Fruit fly (Drosophila melanogaster): ENCODE measurements around the gene CG16713.

CG16713 gene

DNA sequence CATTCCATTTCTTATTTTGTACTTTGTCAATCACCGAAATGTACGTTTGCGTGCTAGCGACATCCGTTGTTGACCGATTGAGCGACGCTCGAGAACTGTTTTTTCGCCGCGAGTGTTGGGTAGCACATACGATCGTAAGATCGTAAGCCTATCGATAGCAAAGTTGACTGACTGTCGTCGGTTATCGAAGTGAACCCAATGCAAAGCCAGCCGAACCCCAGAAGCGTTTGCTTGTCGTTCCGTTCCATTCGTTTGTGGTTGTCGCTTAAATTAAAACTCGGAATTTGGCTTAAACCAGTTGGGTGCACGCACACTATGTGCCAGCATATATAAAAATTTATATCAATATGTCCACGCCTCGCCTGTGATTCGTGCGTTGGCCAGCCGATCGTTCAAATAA lies 49.2 kb downstream of the CG16713 start (continued):
- TF ChIP-seq CG6765 (GFP tag; optimal IDR thresholded peaks at IDR 0.05) (no peak), sens (GFP tag) (no peak), CG4424 (GFP tag; optimal IDR thresholded peaks at IDR 0.05) (no peak), Doc3 (GFP tag; IDR thresholded peaks at IDR 0.05; ENCODE audit: partially characterized antibody) (peak; percentile 50; the same call in 1 of the 3 replicates), HLHmδ (GFP tag; optimal IDR thresholded peaks at IDR 0.05) (no peak), sna (GFP tag; IDR thresholded peaks at IDR 0.05; ENCODE audit: partially characterized antibody) (0 out of 2 replicates have a peak, but pooled peaks have one; percentile 26), CG4404 (GFP tag; IDR thresholded peaks at IDR 0.05) (no peak), CG9609 (GFP tag; optimal IDR thresholded peaks at IDR 0.05) (no peak), Blimp-1 (GFP tag; optimal IDR thresholded peaks at IDR 0.05) (no peak), Deaf1 (tag; optimal IDR thresholded peaks at IDR 0.05) (peak; percentile 65), pzg (GFP tag; optimal IDR thresholded peaks at IDR 0.05) (peak; percentile 1), CrebB (tag; optimal IDR thresholded peaks at IDR 0.05) (no peak), CG12769 (tag; optimal IDR thresholded peaks at IDR 0.05) (no peak), al (GFP tag; IDR thresholded peaks at IDR 0.05) (no peak), hth (optimal IDR thresholded peaks at IDR 0.05) (no peak), CG13287 (GFP tag; IDR thresholded peaks at IDR 0.05; ENCODE audit: partially characterized antibody) (peak; percentile 80), nau (GFP tag; optimal IDR thresholded peaks at IDR 0.05) (no peak), ken (GFP tag; IDR thresholded peaks at IDR 0.05) (no peak), mld (GFP tag; IDR thresholded peaks at IDR 0.05; ENCODE audit: partially characterized antibody) (no peak), unc-4 (GFP tag; IDR thresholded peaks at IDR 0.05; ENCODE audit: partially characterized antibody) (peak; percentile 60), CG6272 (GFP tag; IDR thresholded peaks at IDR 0.05) (no peak), CG18011 (GFP tag; optimal IDR thresholded peaks at IDR 0.05) (no peak), CG2678 (tag; optimal IDR thresholded peaks at IDR 0.05) (no peak), Bgb (GFP tag; IDR thresholded peaks at IDR 0.05; ENCODE audit: partially characterized antibody) (peak; percentile 66), CG34224 (GFP tag; IDR thresholded peaks at IDR 0.05; ENCODE audit: partially characterized antibody) (peak; percentile 73), dpn (GFP tag; optimal IDR thresholded peaks at IDR 0.05) (no peak), fd3F (GFP tag; optimal IDR thresholded peaks at IDR 0.05) (no peak), zen2 (GFP tag; IDR thresholded peaks at IDR 0.05; ENCODE audit: partially characterized antibody) (no peak), CG6791 (GFP tag; IDR thresholded peaks at IDR 0.05; ENCODE audit: partially characterized antibody) (peak; percentile 64; the same call in 2 of the 3 replicates), CG32767 (GFP tag; IDR thresholded peaks at IDR 0.05) (no peak), amos (GFP tag; IDR thresholded peaks at IDR 0.05; ENCODE audit: partially characterized antibody) (peak; percentile 54; the same call in 1 of the 2 replicates), Side (GFP tag; optimal IDR thresholded peaks at IDR 0.05) (no peak), CG12219 (GFP tag; optimal IDR thresholded peaks at IDR 0.05) (no peak), Nf-YC (tag; optimal IDR thresholded peaks at IDR 0.05) (peak; percentile 38), hkb (optimal IDR thresholded peaks at IDR 0.05) (no peak), hkb (GFP tag; IDR thresholded peaks at IDR 0.05) (no peak), BEAF-32 (GFP tag; optimal IDR thresholded peaks at IDR 0.05) (peak; percentile 29), org-1 (GFP tag; optimal IDR thresholded peaks at IDR 0.05) (no peak), CG7556 (GFP tag; optimal IDR thresholded peaks at IDR 0.05) (no peak), vnd (GFP tag; IDR thresholded peaks at IDR 0.05; ENCODE audit: partially characterized antibody) (0 out of 3 replicates have a peak, but pooled peaks have one; percentile 11), Opbp (GFP tag; IDR thresholded peaks at IDR 0.05; ENCODE audit: partially characterized antibody) (0 out of 3 replicates have a peak, but pooled peaks have one; percentile 45), Sox102F (GFP tag; optimal IDR thresholded peaks at IDR 0.05) (no peak), Awh (GFP tag; IDR thresholded peaks at IDR 0.05) (no peak), eve (GFP tag; optimal IDR thresholded peaks at IDR 0.05) (no peak), gsb (GFP tag; IDR thresholded peaks at IDR 0.05) (no peak), Nf-YB (GFP tag; optimal IDR thresholded peaks at IDR 0.05) (peak; percentile 43), CG14050 (GFP tag; IDR thresholded peaks at IDR 0.05) (no peak), CG11247 (GFP tag; IDR thresholded peaks at IDR 0.05) (no peak), pfk (GFP tag; optimal IDR thresholded peaks at IDR 0.05) (peak; percentile 36), Ravus (GFP tag; IDR thresholded peaks at IDR 0.05) (no peak)
